Worm (Caenorhabditis elegans): ENCODE results near the gene R11G10.3.

The R11G10.3 gene

DNA sequence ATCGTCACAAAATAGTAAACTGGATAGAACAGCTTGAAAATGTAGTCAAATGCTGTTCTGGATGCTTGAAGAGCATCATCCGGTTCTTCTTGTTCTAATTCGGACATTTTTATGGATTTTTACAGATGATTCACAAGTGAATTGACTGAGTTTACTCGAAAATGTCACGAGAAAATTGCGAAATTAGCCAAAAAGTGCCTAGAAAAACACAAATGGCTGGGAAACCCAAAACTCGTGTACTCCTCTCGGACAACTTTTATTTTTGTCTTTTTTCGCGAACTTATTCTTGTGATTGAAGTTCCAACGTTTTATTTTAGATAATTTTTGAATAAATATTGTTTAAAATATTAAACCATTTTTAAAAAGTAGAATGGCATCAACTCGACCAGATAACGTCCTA is 28.3 kb downstream of the R11G10.3 start, which contains the start of the genes C56A3.4 and C56A3.5:
C56A3.4 (minus strand) TSS at position 154 of the 400 bp plus-strand sequence.
C56A3.5 (plus strand) TSS at position 367 of the 400 bp plus-strand sequence.
- TF ChIP-seq unc-62 (GFP tag; optimal IDR thresholded peaks at IDR 0.05), result no peak

- no peak for TF ChIP-seq unc-62 (GFP tag; optimal IDR thresholded peaks at IDR 0.05)
These were observed 33.0 kb downstream of the R11G10.3 start, which contains the start of gene C56A3.6 for ce11 chrV:13556297-13556696. C56A3.6 (minus strand) TSS chrV:13556397.

DNA sequence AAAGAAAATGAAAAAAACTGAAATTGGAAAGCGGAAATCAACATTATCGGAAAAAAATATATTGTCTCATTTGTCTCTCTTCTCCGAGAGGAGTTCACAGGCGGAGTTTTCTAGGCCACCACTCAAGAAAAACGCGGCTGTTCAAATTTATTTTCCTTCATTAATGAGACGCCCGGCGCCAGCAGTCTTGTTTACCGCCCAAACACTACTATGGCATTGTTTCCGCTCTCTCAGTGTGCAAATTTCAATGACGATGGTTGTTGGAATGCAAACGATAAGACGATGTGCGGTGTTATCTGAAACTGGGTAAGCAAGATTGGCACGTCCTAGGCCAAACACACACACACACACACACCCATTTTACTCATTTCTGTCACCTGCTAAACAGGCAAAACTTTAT is 33.5 kb downstream of the R11G10.3 start, which contains the start of gene cav-2:
cav-2 (plus strand) TSS at position 359 of the 400 bp plus-strand sequence.
- no peak for TF ChIP-seq unc-62 (GFP tag; optimal IDR thresholded peaks at IDR 0.05)

DNA sequence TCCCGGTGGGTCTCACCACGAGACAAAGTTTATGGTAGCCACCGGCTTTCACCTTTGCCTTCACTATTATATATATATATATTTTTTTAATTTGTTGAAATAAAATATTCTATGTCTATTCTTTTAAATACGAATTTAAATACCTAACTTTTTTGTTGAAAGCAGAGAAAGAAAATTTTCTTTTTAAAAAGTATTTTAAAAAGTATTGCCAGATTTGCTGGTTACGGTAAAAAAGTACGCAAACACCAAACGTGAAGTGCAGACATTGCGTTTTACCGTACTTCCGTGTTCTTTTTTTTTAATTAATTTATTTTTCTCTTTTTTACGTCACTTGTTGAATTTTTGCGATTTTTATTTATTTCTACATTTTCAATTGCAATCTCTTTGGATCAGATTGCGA is 36.7 kb downstream of the R11G10.3 start, which contains the start of gene C56A3.8:
C56A3.8 (plus strand) TSS at position 301 of the 400 bp plus-strand sequence.
- TF ChIP-seq unc-62 (GFP tag; optimal IDR thresholded peaks at IDR 0.05), result no peak

DNA sequence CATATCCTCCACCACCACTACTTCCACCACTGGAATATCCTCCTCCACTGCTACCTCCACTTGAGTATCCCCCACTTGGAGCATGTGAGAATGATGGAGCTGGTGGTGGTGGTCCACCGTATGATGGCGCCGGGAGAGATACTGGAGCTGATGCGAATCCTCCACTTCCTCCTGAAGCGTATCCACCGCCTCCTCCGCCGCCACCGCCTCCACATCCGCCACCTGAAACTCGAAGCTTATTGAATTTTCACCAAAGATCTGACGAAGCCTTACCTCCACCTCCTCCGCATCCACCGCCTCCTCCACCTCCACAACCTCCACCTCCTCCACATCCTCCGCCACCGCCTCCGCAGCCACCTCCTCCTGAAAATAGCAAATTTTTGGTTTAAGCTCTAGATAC is 39.5 kb downstream of the R11G10.3 start:
- no peak for TF ChIP-seq unc-62 (GFP tag; optimal IDR thresholded peaks at IDR 0.05)

- TF ChIP-seq unc-62 (GFP tag; optimal IDR thresholded peaks at IDR 0.05), result no peak
These were observed 40.5 kb downstream of the R11G10.3 start, which contains the start of gene grl-17 for ce11 chrV:13563841-13564240. grl-17 (minus strand) TSS chrV:13563941.

ce11 chrV:13565197-13565596 is 41.9 kb downstream of the R11G10.3 start:
- TF ChIP-seq unc-62 (GFP tag; optimal IDR thresholded peaks at IDR 0.05), result no peak

DNA sequence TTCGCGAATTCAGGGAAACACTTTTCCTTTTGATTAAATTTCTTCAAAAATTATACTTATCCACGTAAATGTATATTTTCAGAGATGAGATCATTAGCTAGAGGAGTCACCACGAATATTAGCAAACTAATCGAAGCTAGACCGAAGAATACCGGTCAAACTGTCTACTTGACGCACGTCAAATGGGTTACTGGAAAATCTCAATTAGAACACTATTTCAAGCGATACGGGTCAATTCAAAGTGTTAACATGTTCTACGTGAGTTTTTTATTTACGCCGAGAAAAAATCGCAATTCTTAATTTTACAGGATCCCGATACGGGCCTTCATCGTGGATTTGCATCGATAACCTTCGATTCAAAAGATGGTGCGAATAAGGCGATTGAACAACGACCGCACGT is 42.5 kb downstream of the R11G10.3 start, which contains the start of gene slrp-1:
slrp-1 (plus strand) TSS at position 83 of the 400 bp plus-strand sequence.
- TF ChIP-seq unc-62 (GFP tag; optimal IDR thresholded peaks at IDR 0.05), result no peak

- no peak for TF ChIP-seq unc-62 (GFP tag; optimal IDR thresholded peaks at IDR 0.05)
These were observed 43.7 kb downstream of the R11G10.3 start for ce11 chrV:13566967-13567366.

DNA sequence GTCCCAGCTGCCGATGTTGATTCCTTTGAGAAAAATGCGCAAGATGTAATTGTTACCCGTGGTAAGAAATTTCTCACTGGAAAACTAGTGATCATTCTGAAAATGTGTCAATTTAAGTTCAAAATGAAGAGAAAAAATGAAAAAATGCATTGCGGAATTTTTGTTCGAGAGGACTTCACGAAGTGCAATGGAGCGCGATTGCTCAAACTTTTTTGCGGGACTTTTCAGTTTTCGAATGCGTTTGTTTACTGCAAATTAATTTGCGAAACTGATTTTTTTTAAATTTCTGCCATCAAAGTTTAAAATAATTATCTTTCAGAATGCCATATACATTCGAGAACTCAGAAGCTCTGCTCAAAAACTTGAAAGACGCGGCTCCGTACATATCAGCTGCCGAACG is 45.2 kb downstream of the R11G10.3 start, which contains the start of the genes nuaf-1 and bir-2:
nuaf-1 (minus strand) TSS at position 98 of the 400 bp plus-strand sequence.
bir-2 (plus strand) TSS at position 318 of the 400 bp plus-strand sequence.
- TF ChIP-seq unc-62 (GFP tag; optimal IDR thresholded peaks at IDR 0.05), result no peak

DNA sequence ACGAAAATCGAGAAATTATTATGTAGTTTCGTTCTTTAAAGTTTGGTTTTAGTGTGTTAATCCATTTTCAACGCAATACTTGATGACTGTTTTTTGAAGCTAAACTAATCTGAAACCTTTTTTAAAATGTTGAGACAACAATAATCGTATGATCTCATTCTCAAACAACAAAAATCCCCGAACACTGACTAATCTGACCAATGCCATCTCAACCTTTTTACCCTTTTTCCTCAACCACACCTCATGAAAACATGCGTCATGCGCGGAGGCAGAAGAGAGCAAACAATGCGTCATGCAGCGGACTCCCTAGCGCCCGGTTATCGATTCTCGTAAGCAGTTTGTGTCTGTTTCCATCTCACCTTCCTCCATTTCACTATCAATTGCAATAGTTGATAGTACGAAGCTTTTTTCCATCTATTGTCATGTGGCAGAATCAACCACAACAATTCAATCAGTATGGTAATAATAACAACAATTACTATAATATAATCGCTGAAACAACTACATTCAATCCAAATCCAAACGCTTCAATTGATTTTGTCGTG is 48.5 kb downstream of the R11G10.3 start, which contains the start of gene C50B8.4:
C50B8.4 (plus strand) TSS at position 299 of the 545 bp plus-strand sequence.
- no peak for TF ChIP-seq unc-62 (GFP tag; optimal IDR thresholded peaks at IDR 0.05)

DNA sequence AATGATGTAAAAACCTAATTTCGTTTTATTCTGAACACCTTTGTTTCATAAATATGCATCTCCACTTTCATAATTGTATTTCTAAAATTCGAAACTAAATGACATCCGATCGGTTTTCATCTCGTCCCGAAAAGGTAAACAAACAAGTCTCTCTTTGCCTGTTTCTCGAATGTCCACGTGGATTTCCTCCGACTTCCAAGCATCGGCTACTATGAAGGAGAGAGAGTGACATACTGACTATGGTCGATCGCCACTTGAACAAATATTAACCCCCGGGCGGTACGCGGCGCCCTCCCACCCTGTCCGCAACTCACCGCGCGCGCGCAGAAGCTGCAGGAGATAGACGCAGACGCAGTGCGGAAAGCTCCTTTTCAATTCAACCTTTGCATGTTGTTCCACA is 52.6 kb downstream of the R11G10.3 start:
- no peak for TF ChIP-seq unc-62 (GFP tag; optimal IDR thresholded peaks at IDR 0.05)

- no peak for TF ChIP-seq unc-62 (GFP tag; optimal IDR thresholded peaks at IDR 0.05)
These were observed 53.5 kb downstream of the R11G10.3 start for ce11 chrV:13576828-13577227.

DNA sequence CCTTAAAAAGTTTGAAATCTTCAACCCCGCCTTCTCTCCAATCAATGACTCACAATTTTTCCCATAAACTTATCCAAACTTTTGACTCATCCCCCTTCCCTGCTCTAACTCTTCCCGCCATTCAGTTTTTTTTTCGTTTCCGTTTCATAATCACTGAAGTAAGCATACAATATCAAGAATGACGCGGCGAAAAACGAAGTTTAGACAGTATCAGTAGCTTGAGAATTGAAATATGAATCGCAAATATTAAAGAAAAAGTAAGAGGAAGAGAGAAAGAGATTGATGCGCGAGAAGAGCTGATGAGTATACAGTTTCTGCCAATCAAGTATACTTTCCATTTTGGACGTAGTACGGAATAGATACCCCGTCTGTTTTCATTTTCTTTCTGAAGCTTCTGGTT is 54.2 kb downstream of the R11G10.3 start:
- no peak for TF ChIP-seq unc-62 (GFP tag; optimal IDR thresholded peaks at IDR 0.05)

ce11 chrV:13578637-13579036 is 55.3 kb downstream of the R11G10.3 start, which contains the start of gene C50B8.6:
C50B8.6 (plus strand) TSS chrV:13578972.
- TF ChIP-seq unc-62 (GFP tag; optimal IDR thresholded peaks at IDR 0.05), result no peak

Measured in whole organism, dauer.